Worm (Caenorhabditis elegans): ENCODE results near the gene F57A8.6.

F57A8.6 gene

DNA sequence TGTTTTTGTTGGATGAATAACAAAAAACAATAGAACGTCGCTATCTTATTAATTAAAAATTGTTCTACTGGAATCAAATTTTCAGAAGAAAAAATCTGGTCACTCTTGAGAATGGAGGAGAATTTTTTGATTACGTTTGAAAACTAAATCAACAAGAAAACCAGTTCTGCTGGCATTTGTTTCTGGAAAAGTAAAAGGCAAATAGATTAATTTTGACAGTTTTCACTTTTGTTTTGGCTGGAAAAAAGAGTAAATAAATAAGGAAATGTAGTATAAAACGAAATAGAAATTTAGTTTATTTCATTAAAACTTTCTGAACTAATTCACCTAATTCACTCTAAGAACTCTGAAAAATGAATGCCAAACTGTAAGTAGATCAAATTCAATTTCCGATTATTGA lies 9.5 kb downstream of the F57A8.6 start, which contains the start of gene fipr-13:
Gene fipr-13 (plus strand): TSS at position 301 of the 400 bp plus-strand sequence.
- no peak for TF ChIP-seq ref-2 (tag; optimal IDR thresholded peaks at IDR 0.05)
- TF ChIP-seq zip-5 (tag; optimal IDR thresholded peaks at IDR 0.05): no peak
- no peak for TF ChIP-seq fax-1 (tag; optimal IDR thresholded peaks at IDR 0.05)
- no peak for TF ChIP-seq rnt-1 (tag; optimal IDR thresholded peaks at IDR 0.05)

- TF ChIP-seq nfya-1 (tag; optimal IDR thresholded peaks at IDR 0.05) (no peak), zip-5 (tag; optimal IDR thresholded peaks at IDR 0.05) (no peak), C38D4.7 (GFP tag; optimal IDR thresholded peaks at IDR 0.05) (no peak), ceh-19 (GFP tag; optimal IDR thresholded peaks at IDR 0.05) (no peak), ceh-24 (tag; optimal IDR thresholded peaks at IDR 0.05) (no peak), ceh-30 (tag; optimal IDR thresholded peaks at IDR 0.05) (no peak), lin-11 (tag; optimal IDR thresholded peaks at IDR 0.05) (no peak), nhr-11 (tag; optimal IDR thresholded peaks at IDR 0.05) (no peak), ceh-48 (tag; optimal IDR thresholded peaks at IDR 0.05) (no peak)
Observed at ce11 chrV:10060039-10060438, 13.7 kb downstream of the F57A8.6 start.

ce11 chrV:10058748-10059147 lies 14.9 kb downstream of the F57A8.6 start:
- TF ChIP-seq sox-2 (GFP tag; IDR thresholded peaks at IDR 0.05) (no peak), eyg-1 (tag; optimal IDR thresholded peaks at IDR 0.05) (no peak), hlh-6 (tag; optimal IDR thresholded peaks at IDR 0.05) (no peak), fkh-6 (tag; optimal IDR thresholded peaks at IDR 0.05) (no peak), tbx-7 (tag; optimal IDR thresholded peaks at IDR 0.05) (no peak), hlh-30 (tag; optimal IDR thresholded peaks at IDR 0.05; ENCODE audit: insufficient read depth) (no peak), nhr-11 (tag; optimal IDR thresholded peaks at IDR 0.05) (no peak), ceh-22 (tag; optimal IDR thresholded peaks at IDR 0.05) (no peak)

DNA sequence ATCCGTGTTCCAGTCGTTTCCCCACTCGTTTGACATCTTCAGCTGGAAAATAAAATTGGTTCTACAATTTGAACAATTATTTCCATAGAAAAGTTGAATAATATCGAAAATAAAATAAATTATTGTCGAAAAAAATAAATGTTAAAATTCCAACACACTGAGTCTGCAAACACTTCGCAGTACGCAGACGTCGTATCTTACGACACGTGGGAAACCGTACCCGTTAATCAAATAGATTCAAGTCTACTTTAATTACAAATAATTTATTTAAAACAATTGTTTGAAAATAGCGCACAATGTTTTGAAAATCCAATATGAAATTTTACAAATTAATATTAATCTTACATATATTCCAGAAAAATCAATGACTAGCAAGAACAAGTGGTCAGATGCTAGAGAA lies 18.8 kb downstream of the F57A8.6 start, which contains the start of gene yif-1:
Gene yif-1 (minus strand): TSS at position 42 of the 400 bp plus-strand sequence.
- peak; percentile 36 for TF ChIP-seq ceh-30 (tag; optimal IDR thresholded peaks at IDR 0.05)
- TF ChIP-seq ttx-3 (tag; optimal IDR thresholded peaks at IDR 0.05): no peak
- TF ChIP-seq unc-42 (tag; optimal IDR thresholded peaks at IDR 0.05): peak; percentile 70

DNA sequence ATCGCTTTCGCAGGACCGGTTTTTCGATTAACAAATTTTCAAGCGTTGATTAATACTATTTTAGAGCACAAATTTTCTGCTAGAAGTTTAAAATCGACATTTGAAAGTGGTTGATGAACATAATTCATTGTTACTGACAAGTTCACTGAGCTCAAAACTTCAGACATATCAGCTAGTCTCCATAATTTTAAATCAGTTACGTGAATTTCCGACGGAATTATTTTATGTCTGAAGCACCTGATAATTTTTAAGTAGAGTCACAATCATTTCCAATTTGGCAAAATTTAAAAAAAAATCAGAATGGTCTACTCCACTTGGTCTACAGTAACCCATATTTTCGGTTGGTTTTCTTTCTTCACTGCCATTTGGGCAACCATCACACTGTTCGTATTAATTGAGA lies 21.8 kb downstream of the F57A8.6 start, which contains the start of gene str-118:
Gene str-118 (plus strand): TSS at position 301 of the 400 bp plus-strand sequence.
- no peak for TF ChIP-seq hlh-13 (GFP tag; optimal IDR thresholded peaks at IDR 0.05)
- no peak for TF ChIP-seq madf-2 (tag; optimal IDR thresholded peaks at IDR 0.05)
- no peak for TF ChIP-seq C38D4.7 (GFP tag; optimal IDR thresholded peaks at IDR 0.05)
- TF ChIP-seq sox-2 (GFP tag; IDR thresholded peaks at IDR 0.05): no peak
- TF ChIP-seq pag-3 (tag; optimal IDR thresholded peaks at IDR 0.05; ENCODE audit: borderline replicate concordance): no peak
- TF ChIP-seq hlh-6 (tag; optimal IDR thresholded peaks at IDR 0.05): no peak
- TF ChIP-seq ref-2 (tag; optimal IDR thresholded peaks at IDR 0.05): no peak
- no peak for TF ChIP-seq mec-3 (tag; optimal IDR thresholded peaks at IDR 0.05; ENCODE audit: borderline replicate concordance)
- TF ChIP-seq ceh-45 (GFP tag; IDR thresholded peaks at IDR 0.05): no peak
- no peak for TF ChIP-seq F13H6.1 (tag; optimal IDR thresholded peaks at IDR 0.05)
- no peak for TF ChIP-seq dve-1 (tag; optimal IDR thresholded peaks at IDR 0.05)
- TF ChIP-seq ceh-30 (tag; optimal IDR thresholded peaks at IDR 0.05): no peak

- 0 out of 2 replicates have a peak, but pooled peaks have one; percentile 33 for TF ChIP-seq ceh-45 (GFP tag; IDR thresholded peaks at IDR 0.05)
Observed at ce11 chrV:10049192-10049816, 24.4 kb downstream of the F57A8.6 start.

DNA sequence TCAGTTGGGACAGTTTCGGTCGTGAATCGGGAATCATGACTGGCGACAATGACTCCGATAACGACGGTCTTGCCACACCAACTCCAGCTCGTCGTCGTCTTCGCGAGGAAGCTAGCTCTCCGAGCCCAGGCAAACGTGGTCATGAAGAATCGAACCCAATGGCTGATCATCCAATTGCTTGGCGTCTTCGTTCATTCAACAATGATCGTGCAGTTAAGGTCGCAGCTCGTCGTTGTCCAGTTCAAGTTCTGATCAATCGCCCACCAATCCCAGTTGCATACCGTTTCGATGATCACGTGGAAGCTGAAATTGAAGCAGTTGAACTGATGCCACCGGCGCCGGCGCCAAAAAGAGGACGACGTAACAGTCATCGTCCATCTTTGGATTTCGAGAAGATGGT lies 26.5 kb downstream of the F57A8.6 start:
- TF ChIP-seq ttx-3 (tag; optimal IDR thresholded peaks at IDR 0.05): no peak
- no peak for TF ChIP-seq npax-4 (tag; optimal IDR thresholded peaks at IDR 0.05)
- TF ChIP-seq unc-86 (tag; optimal IDR thresholded peaks at IDR 0.05): no peak

All from whole organism, late embryonic.